Fruit fly (Drosophila melanogaster): ENCODE measurements around the gene CG42680.

Gene CG42680

dm6 chr2L:14588615-14589247 is 697 bp upstream of the CG42680 start:
- no peak for TF ChIP-seq bab1 (GFP tag; optimal IDR thresholded peaks at IDR 0.05)
- TF ChIP-seq ovo (GFP tag; optimal IDR thresholded peaks at IDR 0.05), result no peak
- no peak for TF ChIP-seq Hr96 (GFP tag; optimal IDR thresholded peaks at IDR 0.05)
- TF ChIP-seq cic (GFP tag; optimal IDR thresholded peaks at IDR 0.05), result no peak
- TF ChIP-seq kay (GFP tag; ENCODE audit: borderline replicate concordance), result no peak
- TF ChIP-seq Clk (GFP tag; optimal IDR thresholded peaks at IDR 0.05), result no peak
- no peak for TF ChIP-seq CG1620 (GFP tag; optimal IDR thresholded peaks at IDR 0.05)
- TF ChIP-seq CG5204 (GFP tag; optimal IDR thresholded peaks at IDR 0.05), result no peak
- TF ChIP-seq cnc (optimal IDR thresholded peaks at IDR 0.05), result no peak
- no peak for TF ChIP-seq toe (GFP tag; optimal IDR thresholded peaks at IDR 0.05)
- no peak for TF ChIP-seq pad (GFP tag; optimal IDR thresholded peaks at IDR 0.05)
- no peak for TF ChIP-seq Crg-1 (GFP tag; optimal IDR thresholded peaks at IDR 0.05)
- TF ChIP-seq Mnt (GFP tag; optimal IDR thresholded peaks at IDR 0.05), result no peak
- no peak for TF ChIP-seq CG33017 (tag; optimal IDR thresholded peaks at IDR 0.05)
- TF ChIP-seq CG12768 (GFP tag; optimal IDR thresholded peaks at IDR 0.05), result no peak
- TF ChIP-seq tj (GFP tag; optimal IDR thresholded peaks at IDR 0.05), result no peak
- TF ChIP-seq CG11617 (GFP tag; optimal IDR thresholded peaks at IDR 0.05), result no peak
- no peak for TF ChIP-seq CG7045 (GFP tag; optimal IDR thresholded peaks at IDR 0.05)
- TF ChIP-seq CG7101 (tag; optimal IDR thresholded peaks at IDR 0.05), result no peak

dm6 chr2L:14586714-14587481 is 1.1 kb downstream of the CG42680 start:
- TF ChIP-seq CG5204 (GFP tag; optimal IDR thresholded peaks at IDR 0.05), result no peak
- TF ChIP-seq cnc (optimal IDR thresholded peaks at IDR 0.05), result no peak
- no peak for TF ChIP-seq kay (GFP tag; ENCODE audit: borderline replicate concordance)
- TF ChIP-seq Clk (GFP tag; optimal IDR thresholded peaks at IDR 0.05), result no peak
- TF ChIP-seq CG7045 (GFP tag; optimal IDR thresholded peaks at IDR 0.05), result no peak

dm6 chr2L:14580693-14581572 is 7.1 kb downstream of the CG42680 start:
- TF ChIP-seq cic (GFP tag; optimal IDR thresholded peaks at IDR 0.05) (no peak), CG5204 (GFP tag; optimal IDR thresholded peaks at IDR 0.05) (no peak), kay (GFP tag; ENCODE audit: borderline replicate concordance) (peak; percentile 40), CG14711 (tag; optimal IDR thresholded peaks at IDR 0.05) (no peak), ovo (GFP tag; optimal IDR thresholded peaks at IDR 0.05) (no peak), CG1620 (GFP tag; optimal IDR thresholded peaks at IDR 0.05) (no peak)

dm6 chr2L:14579449-14579848 is 8.6 kb downstream of the CG42680 start:
- TF ChIP-seq CG7045 (GFP tag; optimal IDR thresholded peaks at IDR 0.05), result no peak
- peak; percentile 12 for TF ChIP-seq kay (GFP tag; ENCODE audit: borderline replicate concordance)

- no peak for TF ChIP-seq CG5204 (GFP tag; optimal IDR thresholded peaks at IDR 0.05)
- no peak for TF ChIP-seq cic (GFP tag; optimal IDR thresholded peaks at IDR 0.05)
- TF ChIP-seq kay (GFP tag; ENCODE audit: borderline replicate concordance), result no peak
These were observed 10.9 kb downstream of the CG42680 start for dm6 chr2L:14577167-14577566.

dm6 chr2L:14574852-14575251 is 13.2 kb downstream of the CG42680 start:
- no peak for TF ChIP-seq ovo (GFP tag; optimal IDR thresholded peaks at IDR 0.05)
- TF ChIP-seq bab1 (GFP tag; optimal IDR thresholded peaks at IDR 0.05), result no peak
- TF ChIP-seq CG5204 (GFP tag; optimal IDR thresholded peaks at IDR 0.05), result no peak
- TF ChIP-seq Hr96 (GFP tag; optimal IDR thresholded peaks at IDR 0.05), result no peak
- no peak for TF ChIP-seq Crg-1 (GFP tag; optimal IDR thresholded peaks at IDR 0.05)
- no peak for TF ChIP-seq CG12768 (GFP tag; optimal IDR thresholded peaks at IDR 0.05)
- no peak for TF ChIP-seq CG1620 (GFP tag; optimal IDR thresholded peaks at IDR 0.05)

- TF ChIP-seq CG11617 (GFP tag; optimal IDR thresholded peaks at IDR 0.05) (no peak), toe (GFP tag; optimal IDR thresholded peaks at IDR 0.05) (no peak), CG1620 (GFP tag; optimal IDR thresholded peaks at IDR 0.05) (no peak), Hr96 (GFP tag; optimal IDR thresholded peaks at IDR 0.05) (no peak), CG7045 (GFP tag; optimal IDR thresholded peaks at IDR 0.05) (no peak), cnc (optimal IDR thresholded peaks at IDR 0.05) (no peak), tj (GFP tag; optimal IDR thresholded peaks at IDR 0.05) (no peak), pad (GFP tag; optimal IDR thresholded peaks at IDR 0.05) (no peak), CG5204 (GFP tag; optimal IDR thresholded peaks at IDR 0.05) (no peak), CG7101 (tag; optimal IDR thresholded peaks at IDR 0.05) (no peak), Clk (GFP tag; optimal IDR thresholded peaks at IDR 0.05) (no peak)
These were observed 14.7 kb downstream of the CG42680 start for dm6 chr2L:14573216-14573909.

Data from whole organism, adult.